Fruit fly (Drosophila melanogaster): ENCODE data around the gene Mst84Dd.

The Mst84Dd gene

DNA sequence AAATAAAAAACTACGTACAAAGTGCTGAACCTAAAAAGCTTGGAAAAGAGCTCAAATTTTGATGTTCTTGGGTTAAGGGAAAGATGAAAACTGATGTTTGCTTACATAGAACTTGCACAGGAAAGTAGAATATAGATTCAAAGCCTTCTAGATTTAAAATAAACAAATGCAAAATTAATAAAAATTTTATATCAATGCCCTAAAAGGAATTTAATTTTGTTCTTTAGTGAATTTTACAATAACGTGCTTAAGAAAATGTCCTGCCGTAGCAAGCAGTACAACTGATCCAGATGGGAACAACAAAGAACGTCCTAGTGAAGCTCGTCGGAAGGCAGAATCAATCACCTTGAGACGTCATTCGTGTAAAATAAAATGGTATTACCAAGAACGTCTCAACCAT lies at the start of gene Mst84Dd:
TSS of gene Mst84Dd (minus strand) at position 101 of the 400 bp plus-strand sequence.
- no peak for TF ChIP-seq CG7101 (tag; optimal IDR thresholded peaks at IDR 0.05)
- TF ChIP-seq CG14711 (tag; optimal IDR thresholded peaks at IDR 0.05) = no peak
- no peak for TF ChIP-seq cic (GFP tag; optimal IDR thresholded peaks at IDR 0.05)
- no peak for TF ChIP-seq CG7045 (GFP tag; optimal IDR thresholded peaks at IDR 0.05)
- TF ChIP-seq CG12768 (GFP tag; optimal IDR thresholded peaks at IDR 0.05) = no peak
- no peak for TF ChIP-seq bab1 (GFP tag; optimal IDR thresholded peaks at IDR 0.05)
- no peak for TF ChIP-seq CG33017 (tag; optimal IDR thresholded peaks at IDR 0.05)
- no peak for TF ChIP-seq cnc (optimal IDR thresholded peaks at IDR 0.05)
- no peak for TF ChIP-seq ovo (GFP tag; optimal IDR thresholded peaks at IDR 0.05)
- TF ChIP-seq Mnt (GFP tag; optimal IDR thresholded peaks at IDR 0.05) = no peak
- TF ChIP-seq Clk (GFP tag; optimal IDR thresholded peaks at IDR 0.05) = no peak
- TF ChIP-seq CG1620 (GFP tag; optimal IDR thresholded peaks at IDR 0.05) = no peak
- TF ChIP-seq Hr96 (GFP tag; optimal IDR thresholded peaks at IDR 0.05) = no peak
- TF ChIP-seq pad (GFP tag; optimal IDR thresholded peaks at IDR 0.05) = no peak
- TF ChIP-seq kay (GFP tag; ENCODE audit: borderline replicate concordance) = no peak
- no peak for TF ChIP-seq tj (GFP tag; optimal IDR thresholded peaks at IDR 0.05)
- TF ChIP-seq CG11617 (GFP tag; optimal IDR thresholded peaks at IDR 0.05) = no peak
- TF ChIP-seq Crg-1 (GFP tag; optimal IDR thresholded peaks at IDR 0.05) = no peak
- TF ChIP-seq CG5204 (GFP tag; optimal IDR thresholded peaks at IDR 0.05) = no peak
- TF ChIP-seq toe (GFP tag; optimal IDR thresholded peaks at IDR 0.05) = no peak

DNA sequence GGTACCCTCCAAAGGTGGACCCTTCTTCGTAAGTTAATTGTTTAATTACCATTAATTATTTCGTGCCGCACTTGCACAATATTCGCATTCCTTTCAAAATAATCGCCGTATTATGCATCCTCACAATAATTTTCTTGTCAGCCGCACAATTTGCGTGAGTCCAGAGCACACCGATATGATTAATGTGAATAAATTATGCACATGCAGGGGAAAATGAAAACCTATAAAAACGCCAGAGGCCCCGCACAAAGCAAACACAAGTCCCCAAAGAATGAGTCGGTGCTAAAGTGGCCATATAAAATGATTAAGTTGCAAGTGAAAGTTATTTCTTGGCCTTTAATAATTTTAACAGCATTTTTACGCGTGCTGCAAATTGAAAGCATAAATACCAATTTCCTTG lies 43.0 kb upstream of the Mst84Dd start, which contains the start of gene Ir84a:
TSS of gene Ir84a (plus strand) at position 301 of the 400 bp plus-strand sequence.
- TF ChIP-seq bab1 (GFP tag; optimal IDR thresholded peaks at IDR 0.05) (no peak), CG5204 (GFP tag; optimal IDR thresholded peaks at IDR 0.05) (no peak)

DNA sequence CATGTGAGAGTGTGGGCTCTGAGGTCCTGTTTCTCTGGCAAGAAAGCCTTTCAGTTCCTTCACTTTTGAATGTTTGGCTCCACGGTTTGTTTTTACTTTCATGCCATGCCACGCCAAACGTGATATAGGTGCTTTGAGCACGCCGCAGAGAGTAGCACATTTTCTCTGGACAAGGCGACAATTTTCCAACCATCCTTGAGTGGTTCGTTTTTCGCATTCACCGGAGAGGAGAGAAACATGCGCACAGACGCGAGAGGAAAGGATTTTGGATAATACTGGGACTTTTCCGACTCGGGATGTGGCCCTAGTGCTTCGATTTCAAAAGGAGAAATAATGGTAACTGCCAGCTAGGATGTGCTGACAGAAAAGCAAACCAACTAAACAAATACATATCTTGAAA lies 30.5 kb upstream of the Mst84Dd start:
- TF ChIP-seq bab1 (GFP tag; optimal IDR thresholded peaks at IDR 0.05) (no peak), ovo (GFP tag; optimal IDR thresholded peaks at IDR 0.05) (no peak), pad (GFP tag; optimal IDR thresholded peaks at IDR 0.05) (peak; percentile 77), CG33017 (tag; optimal IDR thresholded peaks at IDR 0.05) (no peak)

DNA sequence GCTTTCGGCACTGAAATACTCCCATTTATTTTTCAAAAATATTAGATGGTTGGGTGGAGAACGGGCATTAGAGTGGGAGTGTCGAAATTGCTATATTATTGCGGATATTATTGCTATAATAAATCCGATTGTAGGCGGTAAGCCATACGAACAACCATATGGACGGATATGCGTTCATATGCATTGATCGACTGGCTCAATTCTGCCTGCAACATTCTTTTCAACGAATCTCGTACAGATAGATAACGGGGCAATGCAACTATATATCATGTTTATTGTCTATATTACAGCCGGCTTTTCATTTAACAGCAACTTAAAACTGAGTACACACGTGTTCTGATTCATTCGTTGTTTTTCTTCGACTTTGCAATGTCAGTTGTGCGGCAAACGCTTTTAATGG lies 27.5 kb upstream of the Mst84Dd start, which contains the start of gene CG42650:
TSS of gene CG42650 (plus strand) at position 301 of the 400 bp plus-strand sequence.
- TF ChIP-seq CG7101 (tag; optimal IDR thresholded peaks at IDR 0.05) = no peak
- no peak for TF ChIP-seq Mnt (GFP tag; optimal IDR thresholded peaks at IDR 0.05)
- TF ChIP-seq bab1 (GFP tag; optimal IDR thresholded peaks at IDR 0.05) = no peak
- TF ChIP-seq CG14711 (tag; optimal IDR thresholded peaks at IDR 0.05) = no peak

DNA sequence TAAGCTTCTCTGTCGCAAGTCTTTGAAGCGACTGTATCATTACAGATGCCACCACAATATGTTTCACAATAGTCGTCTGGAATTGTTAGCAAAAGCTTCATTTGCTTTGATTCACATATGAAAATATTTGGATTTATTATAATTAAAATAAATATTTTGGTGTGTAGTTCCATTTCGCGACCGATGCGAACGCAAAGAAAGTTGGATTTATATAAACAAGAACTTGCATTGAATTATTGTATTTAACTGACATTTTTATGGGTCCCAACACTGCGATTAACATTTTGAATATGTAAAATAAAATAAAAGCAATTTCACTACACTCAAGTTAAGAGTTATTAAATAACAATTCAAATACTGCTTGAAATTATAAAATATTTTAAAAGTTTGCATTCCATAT lies 5.6 kb upstream of the Mst84Dd start, which contains the start of gene MstProx:
TSS of gene MstProx (minus strand) at position 101 of the 400 bp plus-strand sequence.
- TF ChIP-seq cic (GFP tag; optimal IDR thresholded peaks at IDR 0.05) (no peak), CG33017 (tag; optimal IDR thresholded peaks at IDR 0.05) (no peak), pad (GFP tag; optimal IDR thresholded peaks at IDR 0.05) (no peak), cnc (optimal IDR thresholded peaks at IDR 0.05) (no peak), CG12768 (GFP tag; optimal IDR thresholded peaks at IDR 0.05) (no peak), CG11617 (GFP tag; optimal IDR thresholded peaks at IDR 0.05) (no peak), Mnt (GFP tag; optimal IDR thresholded peaks at IDR 0.05) (no peak), ovo (GFP tag; optimal IDR thresholded peaks at IDR 0.05) (no peak), toe (GFP tag; optimal IDR thresholded peaks at IDR 0.05) (no peak), tj (GFP tag; optimal IDR thresholded peaks at IDR 0.05) (no peak), CG14711 (tag; optimal IDR thresholded peaks at IDR 0.05) (no peak), CG7045 (GFP tag; optimal IDR thresholded peaks at IDR 0.05) (no peak), Clk (GFP tag; optimal IDR thresholded peaks at IDR 0.05) (no peak), CG7101 (tag; optimal IDR thresholded peaks at IDR 0.05) (no peak), bab1 (GFP tag; optimal IDR thresholded peaks at IDR 0.05) (no peak)

DNA sequence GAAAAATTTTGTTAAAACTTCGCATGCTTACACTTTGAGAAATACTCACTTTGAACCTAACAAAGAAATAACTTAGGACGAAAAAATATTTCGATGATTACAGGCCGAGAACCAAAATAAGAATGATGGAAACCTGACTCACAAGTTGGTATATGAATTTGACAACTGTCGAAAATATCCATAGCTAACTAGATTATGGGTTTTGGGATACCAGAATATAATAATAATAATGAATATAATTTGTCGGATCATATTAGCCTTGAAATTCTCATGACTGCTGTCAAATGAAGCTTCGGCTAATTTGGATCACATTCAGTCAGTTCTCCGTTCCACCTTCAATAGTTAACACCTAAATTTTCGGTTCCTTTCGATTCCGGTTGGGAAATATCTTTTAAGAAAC lies 2.0 kb upstream of the Mst84Dd start, which contains the start of the genes Mst84Db and Mst84Da:
TSS of gene Mst84Db (minus strand) at position 101 of the 400 bp plus-strand sequence.
TSS of gene Mst84Da (plus strand) at position 324 of the 400 bp plus-strand sequence.
- no peak for TF ChIP-seq cic (GFP tag; optimal IDR thresholded peaks at IDR 0.05)
- no peak for TF ChIP-seq CG5204 (GFP tag; optimal IDR thresholded peaks at IDR 0.05)
- TF ChIP-seq ovo (GFP tag; optimal IDR thresholded peaks at IDR 0.05) = no peak
- no peak for TF ChIP-seq CG7045 (GFP tag; optimal IDR thresholded peaks at IDR 0.05)
- no peak for TF ChIP-seq CG7101 (tag; optimal IDR thresholded peaks at IDR 0.05)
- no peak for TF ChIP-seq Hr96 (GFP tag; optimal IDR thresholded peaks at IDR 0.05)
- no peak for TF ChIP-seq tj (GFP tag; optimal IDR thresholded peaks at IDR 0.05)
- TF ChIP-seq CG1620 (GFP tag; optimal IDR thresholded peaks at IDR 0.05) = no peak
- TF ChIP-seq CG12768 (GFP tag; optimal IDR thresholded peaks at IDR 0.05) = no peak
- TF ChIP-seq kay (GFP tag; ENCODE audit: borderline replicate concordance) = no peak
- no peak for TF ChIP-seq cnc (optimal IDR thresholded peaks at IDR 0.05)
- no peak for TF ChIP-seq Clk (GFP tag; optimal IDR thresholded peaks at IDR 0.05)

DNA sequence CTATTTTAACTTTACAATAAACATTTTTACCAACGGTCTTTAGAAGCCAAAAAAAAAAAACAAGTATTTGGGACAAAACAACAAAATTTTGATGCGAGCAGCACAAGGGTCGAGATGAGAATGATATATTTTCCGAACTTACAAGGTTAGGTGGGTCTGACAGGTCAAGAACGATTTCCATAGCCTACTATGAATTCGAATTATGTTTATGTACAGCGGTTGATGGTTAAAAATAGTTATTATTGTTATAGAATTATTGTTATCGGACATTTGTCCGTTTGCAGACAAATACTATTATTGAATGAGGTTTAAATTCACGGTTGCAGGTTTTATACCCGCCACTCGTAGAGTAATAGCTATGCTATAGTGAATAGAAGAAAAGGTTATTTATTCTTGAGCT lies 1.0 kb upstream of the Mst84Dd start, which contains the start of gene Mst84Dc:
TSS of gene Mst84Dc (minus strand) at position 101 of the 400 bp plus-strand sequence.
- TF ChIP-seq Mnt (GFP tag; optimal IDR thresholded peaks at IDR 0.05) (no peak), CG7045 (GFP tag; optimal IDR thresholded peaks at IDR 0.05) (no peak), bab1 (GFP tag; optimal IDR thresholded peaks at IDR 0.05) (no peak), CG12768 (GFP tag; optimal IDR thresholded peaks at IDR 0.05) (no peak), CG1620 (GFP tag; optimal IDR thresholded peaks at IDR 0.05) (no peak), Crg-1 (GFP tag; optimal IDR thresholded peaks at IDR 0.05) (no peak), toe (GFP tag; optimal IDR thresholded peaks at IDR 0.05) (no peak), CG7101 (tag; optimal IDR thresholded peaks at IDR 0.05) (no peak), pad (GFP tag; optimal IDR thresholded peaks at IDR 0.05) (no peak), CG14711 (tag; optimal IDR thresholded peaks at IDR 0.05) (no peak)
